Worm (Caenorhabditis elegans) whole organism, L2 larva: ENCODE results near the gene arx-2.

Experiments
- C34F6.9 ChIP-seq: fragments of 150-350 bp; optimal IDR thresholded peaks from 2 replicates; lab custom pipeline; 2014; ENCODE audit warnings: missing biosample characterization, missing genetic modification characterization
- F13H6.1 ChIP-seq: sonication (generic microtip); optimal IDR thresholded peaks from 2 replicates; lab custom pipeline; 2016; ENCODE audit warnings: missing genetic modification characterization, missing compliant biosample characterization
- R02D3.7 ChIP-seq: fragments of 150-350 bp; optimal IDR thresholded peaks from 2 replicates; lab custom pipeline; 2014; ENCODE audit warnings: missing biosample characterization, missing genetic modification characterization
- Y55F3AM.14 ChIP-seq: fragments of 200-800 bp; sonication (Bioruptor generic); optimal IDR thresholded peaks from 2 replicates; lab custom pipeline; 2018; ENCODE audit warnings: mild to moderate bottlenecking, missing genetic modification characterization, missing compliant biosample characterization
- ZK546.5 ChIP-seq: sonication (generic microtip); optimal IDR thresholded peaks from 2 replicates; lab custom pipeline; 2017; ENCODE audit warnings: missing biosample characterization, missing genetic modification characterization
- alr-1 ChIP-seq: fragments of 150-350 bp; optimal IDR thresholded peaks from 2 replicates; lab custom pipeline; 2014; ENCODE audit warnings: missing biosample characterization, missing genetic modification characterization
- aly-2 ChIP-seq: fragments of 150-350 bp; optimal IDR thresholded peaks from 2 replicates; lab custom pipeline; 2014; ENCODE audit warnings: missing biosample characterization, missing genetic modification characterization
- ama-1 ChIP-seq: fragments of 150-350 bp; optimal IDR thresholded peaks from 2 replicates; lab custom pipeline; 2018; ENCODE audit warnings: inconsistent platforms
- blmp-1 ChIP-seq: sonication (generic microtip); optimal IDR thresholded peaks from 2 replicates; lab custom pipeline; 2017; ENCODE audit warnings: missing genetic modification characterization, mild to moderate bottlenecking, missing compliant biosample characterization, antibody characterized with exemption, moderate library complexity; ENCODE audit not compliant: insufficient read depth
- ceh-16 ChIP-seq: fragments of 150-350 bp; optimal IDR thresholded peaks from 2 replicates; lab custom pipeline; 2014; ENCODE audit warnings: missing biosample characterization, missing genetic modification characterization
- ceh-82 ChIP-seq: fragments of 150-350 bp; optimal IDR thresholded peaks from 2 replicates; lab custom pipeline; 2014; ENCODE audit warnings: missing biosample characterization, missing genetic modification characterization
- crh-2 ChIP-seq: sonication (generic microtip); optimal IDR thresholded peaks from 2 replicates; lab custom pipeline; 2017; ENCODE audit warnings: missing biosample characterization, missing genetic modification characterization
- dmd-4 ChIP-seq: sonication (generic microtip); optimal IDR thresholded peaks from 2 replicates; lab custom pipeline; 2017; ENCODE audit warnings: missing biosample characterization, missing genetic modification characterization
- elt-1 ChIP-seq: fragments of 150-350 bp; optimal IDR thresholded peaks from 2 replicates; lab custom pipeline; 2014; ENCODE audit warnings: missing biosample characterization, missing genetic modification characterization
- elt-3 ChIP-seq: sonication (generic microtip); optimal IDR thresholded peaks from 2 replicates; lab custom pipeline; 2017; ENCODE audit warnings: missing biosample characterization, missing genetic modification characterization
- fos-1 ChIP-seq: fragments of 150-350 bp; optimal IDR thresholded peaks from 2 replicates; lab custom pipeline; 2014; ENCODE audit warnings: missing biosample characterization, missing genetic modification characterization
- gmeb-1 ChIP-seq: fragments of 150-350 bp; optimal IDR thresholded peaks from 2 replicates; lab custom pipeline; 2014; ENCODE audit warnings: missing biosample characterization, missing genetic modification characterization
- lin-11 ChIP-seq: fragments of 150-350 bp; sonication (generic microtip); optimal IDR thresholded peaks from 2 replicates; lab custom pipeline; 2014; ENCODE audit warnings: missing biosample characterization, missing genetic modification characterization, inconsistent platforms, mixed read lengths
- lin-13 ChIP-seq: fragments of 150-350 bp; optimal IDR thresholded peaks from 2 replicates; lab custom pipeline; 2014; ENCODE audit warnings: missing biosample characterization, missing genetic modification reagents, missing genetic modification characterization
- lsy-2 ChIP-seq, 2 experiments: fragments of 150-350 bp in 1 of 2; sonication (generic microtip) in 1 of 2; optimal IDR thresholded peaks; 2 replicates each; lab custom pipeline; 2014 to 2017; ENCODE audit warnings: missing biosample characterization in 2 of 2, missing genetic modification characterization in 2 of 2
- mab-5 ChIP-seq: fragments of 150-350 bp; optimal IDR thresholded peaks from 2 replicates; lab custom pipeline; 2014; ENCODE audit warnings: missing biosample characterization, missing genetic modification characterization
- mbf-1 ChIP-seq: sonication (generic microtip); optimal IDR thresholded peaks from 2 replicates; lab custom pipeline; 2017; ENCODE audit warnings: missing biosample characterization, missing genetic modification characterization
- nhr-10 ChIP-seq: sonication (generic microtip); optimal IDR thresholded peaks from 2 replicates; lab custom pipeline; 2017; ENCODE audit warnings: missing biosample characterization, missing genetic modification characterization
- nhr-12 ChIP-seq: fragments of 150-350 bp; optimal IDR thresholded peaks from 2 replicates; lab custom pipeline; 2014; ENCODE audit warnings: missing biosample characterization, missing genetic modification characterization
- nhr-129 ChIP-seq: fragments of 150-350 bp; optimal IDR thresholded peaks from 2 replicates; lab custom pipeline; 2014; ENCODE audit warnings: missing biosample characterization, missing genetic modification characterization
- nhr-21 ChIP-seq: fragments of 150-350 bp; optimal IDR thresholded peaks from 2 replicates; lab custom pipeline; 2014; ENCODE audit warnings: missing biosample characterization, missing genetic modification characterization
- nhr-237 ChIP-seq: fragments of 150-350 bp; optimal IDR thresholded peaks from 2 replicates; lab custom pipeline; 2014; ENCODE audit warnings: missing biosample characterization, missing genetic modification characterization
- nhr-6 ChIP-seq: fragments of 150-350 bp; optimal IDR thresholded peaks from 2 replicates; lab custom pipeline; 2014; ENCODE audit warnings: missing biosample characterization, missing genetic modification characterization
- nhr-77 ChIP-seq: fragments of 150-350 bp; optimal IDR thresholded peaks from 2 replicates; lab custom pipeline; 2014; ENCODE audit warnings: missing biosample characterization, missing genetic modification characterization
- skn-1 ChIP-seq: sonication (generic microtip); optimal IDR thresholded peaks from 2 replicates; lab custom pipeline; 2017; ENCODE audit warnings: missing biosample characterization, missing genetic modification characterization
- sma-3 ChIP-seq: sonication (generic microtip); optimal IDR thresholded peaks from 2 replicates; lab custom pipeline; 2016; ENCODE audit warnings: missing genetic modification reagents, missing genetic modification characterization, missing compliant biosample characterization
- sma-9 ChIP-seq, 2 experiments: fragments of 150-350 bp in 1 of 2; sonication (generic microtip) in 1 of 2; optimal IDR thresholded peaks; 2 replicates each; lab custom pipeline; 2014 to 2016; ENCODE audit warnings: missing genetic modification characterization in 2 of 2, mild to moderate bottlenecking in 1 of 2, missing biosample characterization in 1 of 2, missing compliant biosample characterization in 1 of 2, missing genetic modification reagents in 1 of 2, moderate library complexity in 1 of 2
- snpc-4 ChIP-seq: fragments of 150-350 bp; optimal IDR thresholded peaks from 2 replicates; lab custom pipeline; 2014; ENCODE audit warnings: missing biosample characterization, missing genetic modification characterization
- unc-39 ChIP-seq: fragments of 150-350 bp; optimal IDR thresholded peaks from 2 replicates; lab custom pipeline; 2014; ENCODE audit warnings: missing biosample characterization, missing genetic modification characterization
- unc-55 ChIP-seq: fragments of 150-350 bp; sonication (generic microtip); optimal IDR thresholded peaks from 3 replicates; lab custom pipeline; 2014; ENCODE audit warnings: missing biosample characterization, missing genetic modification reagents, missing genetic modification characterization
- unc-62 ChIP-seq: fragments of 150-350 bp; optimal IDR thresholded peaks from 2 replicates; lab custom pipeline; 2014; ENCODE audit warnings: missing biosample characterization, missing genetic modification reagents, missing genetic modification characterization
- ztf-1 ChIP-seq: fragments of 200-800 bp; sonication (Bioruptor generic); conservative IDR thresholded peaks from 2 replicates; pipeline ENCODE4 v1.3.6; 2022; ENCODE audit warnings: missing genetic modification characterization, missing compliant biosample characterization
- ztf-4 ChIP-seq: fragments of 150-350 bp; optimal IDR thresholded peaks from 2 replicates; lab custom pipeline; 2014; ENCODE audit warnings: missing biosample characterization, missing genetic modification characterization

arx-2 gene

ce11 chrV:10333843-10334242 is 4.3 kb downstream of the arx-2 start:
- TF ChIP-seq sma-3 (GFP tag; lab: Kevin White, UChicago) (peak; percentile 23), fos-1 (tag; lab: Kevin White, UChicago) (peak; percentile 73), nhr-237 (tag; lab: Kevin White, UChicago) (no peak), sma-9 (GFP tag; optimal IDR thresholded peaks at IDR 0.05; lab: Kevin White, UChicago) (peak; percentile 28), sma-9 (tag; optimal IDR thresholded peaks at IDR 0.05; lab: Kevin White, UChicago) (no peak)

ce11 chrV:10332012-10332411 is 6.1 kb downstream of the arx-2 start, which contains the start of gene crm-1:
crm-1 (minus strand) TSS chrV:10332112.
- TF ChIP-seq skn-1 (no peak), lin-13 (GFP tag; lab: Kevin White, UChicago) (no peak), R02D3.7 (no peak), aly-2 (tag; lab: Kevin White, UChicago) (no peak), blmp-1 (no peak), crh-2 (tag; lab: Kevin White, UChicago) (no peak), nhr-21 (tag; lab: Kevin White, UChicago) (no peak), mbf-1 (tag; lab: Kevin White, UChicago) (no peak)

ce11 chrV:10328080-10328479 is 10.1 kb downstream of the arx-2 start:
- TF ChIP-seq ztf-4 (tag; lab: Kevin White, UChicago), result no peak
- peak; percentile 8 for TF ChIP-seq F13H6.1 (tag; lab: Kevin White, UChicago)

- no peak for TF ChIP-seq ama-1 (lab: Kevin White, UChicago)
- TF ChIP-seq fos-1 (tag; lab: Kevin White, UChicago), result no peak
- no peak for TF ChIP-seq R02D3.7
- no peak for TF ChIP-seq lin-11
- TF ChIP-seq alr-1 (tag; lab: Kevin White, UChicago), result no peak
- no peak for TF ChIP-seq ztf-4 (tag; lab: Kevin White, UChicago)
- no peak for TF ChIP-seq elt-1
- TF ChIP-seq nhr-6 (tag; lab: Kevin White, UChicago), result no peak
- no peak for TF ChIP-seq unc-62 (GFP tag; lab: Kevin White, UChicago)
- TF ChIP-seq elt-3, result no peak
- no peak for TF ChIP-seq mab-5 (tag; lab: Kevin White, UChicago)
- TF ChIP-seq skn-1, result no peak
- no peak for TF ChIP-seq lsy-2 (tag; optimal IDR thresholded peaks at IDR 0.05; lab: Kevin White, UChicago)
- no peak for TF ChIP-seq ceh-82 (tag; lab: Kevin White, UChicago)
- no peak for TF ChIP-seq crh-2 (tag; lab: Kevin White, UChicago)
Measured at ce11 chrV:10323537-10323936, 14.6 kb downstream of the arx-2 start.

- TF ChIP-seq snpc-4, result peak; percentile 53
- peak; percentile 25 for TF ChIP-seq nhr-129 (tag; lab: Kevin White, UChicago)
- TF ChIP-seq mab-5 (tag; lab: Kevin White, UChicago), result no peak
- TF ChIP-seq crh-2 (tag; lab: Kevin White, UChicago), result peak; percentile 66
- TF ChIP-seq sma-3 (GFP tag; lab: Kevin White, UChicago), result peak; percentile 76
- peak; percentile 34 for TF ChIP-seq fos-1 (tag; lab: Kevin White, UChicago)
- peak; percentile 86 for TF ChIP-seq sma-9 (GFP tag; optimal IDR thresholded peaks at IDR 0.05; lab: Kevin White, UChicago)
- TF ChIP-seq sma-9 (tag; optimal IDR thresholded peaks at IDR 0.05; lab: Kevin White, UChicago), result no peak
- no peak for TF ChIP-seq nhr-6 (tag; lab: Kevin White, UChicago)
- TF ChIP-seq C34F6.9 (tag; lab: Kevin White, UChicago), result peak; percentile 69
- peak; percentile 52 for TF ChIP-seq F13H6.1 (tag; lab: Kevin White, UChicago)
- no peak for TF ChIP-seq mbf-1 (tag; lab: Kevin White, UChicago)
- TF ChIP-seq nhr-12 (tag; lab: Kevin White, UChicago), result no peak
Measured at ce11 chrV:10320101-10320761, 17.9 kb downstream of the arx-2 start, which contains the start of the genes gna-1 and B0024.13. gna-1 (minus strand) TSS chrV:10320151. B0024.13 (plus strand) TSS chrV:10320711.

- TF ChIP-seq ZK546.5 (tag; lab: Kevin White, UChicago) (no peak), mab-5 (tag; lab: Kevin White, UChicago) (no peak), ztf-4 (tag; lab: Kevin White, UChicago) (no peak), ztf-1 (GFP tag; lab: Robert Waterston, UW) (no peak), nhr-10 (no peak), C34F6.9 (tag; lab: Kevin White, UChicago) (no peak), gmeb-1 (tag; lab: Kevin White, UChicago) (no peak), nhr-12 (tag; lab: Kevin White, UChicago) (no peak), ama-1 (lab: Kevin White, UChicago) (no peak), skn-1 (no peak), nhr-77 (tag; lab: Kevin White, UChicago) (no peak), Y55F3AM.14 (GFP tag; lab: Kevin White, UChicago) (no peak), ceh-16 (tag; lab: Kevin White, UChicago) (no peak), unc-62 (GFP tag; lab: Kevin White, UChicago) (no peak), unc-55 (GFP tag; lab: Kevin White, UChicago) (no peak), nhr-237 (tag; lab: Kevin White, UChicago) (no peak), lsy-2 (tag; optimal IDR thresholded peaks at IDR 0.05; lab: Kevin White, UChicago) (no peak), dmd-4 (tag; lab: Kevin White, UChicago) (no peak), alr-1 (tag; lab: Kevin White, UChicago) (no peak), unc-39 (tag; lab: Kevin White, UChicago) (no peak)
Measured at ce11 chrV:10319434-10319833, 18.7 kb downstream of the arx-2 start, which contains the start of gene B0024.11. B0024.11 (minus strand) TSS chrV:10319534.
